Fruit fly (Drosophila melanogaster): ENCODE measurements around the gene Cpr65Ec.

Gene Cpr65Ec

DNA sequence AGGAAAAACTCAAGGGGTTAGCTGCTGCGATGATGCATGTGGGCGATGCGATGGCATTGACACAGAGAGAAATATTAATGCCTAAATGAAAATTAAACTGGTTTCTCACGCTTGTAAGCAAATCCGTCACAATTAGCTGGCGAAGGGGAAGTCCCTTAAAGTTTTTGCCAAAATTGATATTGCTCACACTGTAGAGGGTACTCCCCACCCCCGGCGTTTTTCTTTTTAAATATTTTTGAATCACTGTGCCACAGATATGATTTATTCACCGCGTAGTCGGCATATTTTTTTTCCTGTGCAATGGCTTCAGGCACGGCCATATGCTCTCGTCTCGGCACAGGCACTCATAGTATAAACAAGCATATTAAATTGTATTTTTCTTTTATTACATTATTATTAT, 5.7 kb upstream of the Cpr65Ec start:
- TF ChIP-seq CG7987 (GFP tag; optimal IDR thresholded peaks at IDR 0.05): no peak
- TF ChIP-seq CG12769 (tag; optimal IDR thresholded peaks at IDR 0.05): no peak
- TF ChIP-seq hb (GFP tag; IDR thresholded peaks at IDR 0.05; ENCODE audit: partially characterized antibody): no peak
- TF ChIP-seq ro (GFP tag; IDR thresholded peaks at IDR 0.05): no peak
- no peak for TF ChIP-seq chm (GFP tag; IDR thresholded peaks at IDR 0.05)
- no peak for TF ChIP-seq CG6791 (GFP tag; IDR thresholded peaks at IDR 0.05; ENCODE audit: partially characterized antibody)
- 0 out of 2 replicates have a peak, but pooled peaks have one; percentile 13 for TF ChIP-seq E2f1 (GFP tag; IDR thresholded peaks at IDR 0.05)
- TF ChIP-seq dysf (GFP tag; IDR thresholded peaks at IDR 0.05): peak; percentile 62; the same call in 2 of the 3 replicates
- TF ChIP-seq her (GFP tag; optimal IDR thresholded peaks at IDR 0.05): no peak
- no peak for TF ChIP-seq Dfd (GFP tag; optimal IDR thresholded peaks at IDR 0.05)
- TF ChIP-seq CG11247 (GFP tag; IDR thresholded peaks at IDR 0.05): no peak
- TF ChIP-seq Fer3 (tag; optimal IDR thresholded peaks at IDR 0.05): no peak
- no peak for TF ChIP-seq CG30431 (GFP tag; optimal IDR thresholded peaks at IDR 0.05)
- no peak for TF ChIP-seq CG15601 (tag; optimal IDR thresholded peaks at IDR 0.05)
- TF ChIP-seq CG2889 (GFP tag; IDR thresholded peaks at IDR 0.05): no peak
- TF ChIP-seq hkb (optimal IDR thresholded peaks at IDR 0.05): no peak
- TF ChIP-seq hkb (GFP tag; IDR thresholded peaks at IDR 0.05): peak; percentile 39; the same call in 1 of the 2 replicates
- no peak for TF ChIP-seq CG7839 (tag; optimal IDR thresholded peaks at IDR 0.05)
- TF ChIP-seq Mes4 (GFP tag; optimal IDR thresholded peaks at IDR 0.05): no peak
- TF ChIP-seq phol (tag; optimal IDR thresholded peaks at IDR 0.05): peak; percentile 33
- no peak for TF ChIP-seq CG10366 (GFP tag; IDR thresholded peaks at IDR 0.05)
- peak; percentile 38; the same call in 1 of the 3 replicates for TF ChIP-seq sr (GFP tag; IDR thresholded peaks at IDR 0.05)
- no peak for TF ChIP-seq CG6254 (GFP tag; optimal IDR thresholded peaks at IDR 0.05)
- no peak for TF ChIP-seq CG8359 (GFP tag; optimal IDR thresholded peaks at IDR 0.05; ENCODE audit: borderline replicate concordance)
- no peak for TF ChIP-seq CG10321 (GFP tag; IDR thresholded peaks at IDR 0.05)
- no peak for TF ChIP-seq eve (GFP tag; optimal IDR thresholded peaks at IDR 0.05)
- TF ChIP-seq dpn (GFP tag; optimal IDR thresholded peaks at IDR 0.05): no peak
- TF ChIP-seq cato (GFP tag; optimal IDR thresholded peaks at IDR 0.05; ENCODE audit: borderline replicate concordance): no peak
- no peak for TF ChIP-seq Usf (GFP tag; optimal IDR thresholded peaks at IDR 0.05)
- no peak for TF ChIP-seq CG3065 (GFP tag; optimal IDR thresholded peaks at IDR 0.05)
- no peak for TF ChIP-seq CG18619 (GFP tag; optimal IDR thresholded peaks at IDR 0.05)
- no peak for TF ChIP-seq CG15269 (tag; optimal IDR thresholded peaks at IDR 0.05)
- no peak for TF ChIP-seq CG9437 (GFP tag; optimal IDR thresholded peaks at IDR 0.05)
- TF ChIP-seq Myb (GFP tag; optimal IDR thresholded peaks at IDR 0.05): no peak
- no peak for TF ChIP-seq gsb (GFP tag; IDR thresholded peaks at IDR 0.05)
- TF ChIP-seq Eip74EF (GFP tag; optimal IDR thresholded peaks at IDR 0.05): no peak
- peak; percentile 80 for TF ChIP-seq Ets65A (GFP tag)
- peak; percentile 32; the same call in 1 of the 3 replicates for TF ChIP-seq row (GFP tag; IDR thresholded peaks at IDR 0.05)
- 0 out of 2 replicates have a peak, but pooled peaks have one; percentile 33 for TF ChIP-seq ttk (GFP tag; IDR thresholded peaks at IDR 0.05)
- no peak for TF ChIP-seq CG33557 (GFP tag; optimal IDR thresholded peaks at IDR 0.05)
- no peak for TF ChIP-seq pum (GFP tag; optimal IDR thresholded peaks at IDR 0.05)
- TF ChIP-seq CG32532 (GFP tag; IDR thresholded peaks at IDR 0.05): 0 out of 2 replicates have a peak, but pooled peaks have one; percentile 6
- peak; percentile 49 for TF ChIP-seq CG17359 (tag; optimal IDR thresholded peaks at IDR 0.05)
- peak; percentile 39 for TF ChIP-seq CG11504 (tag; optimal IDR thresholded peaks at IDR 0.05)
- TF ChIP-seq Sin3A (optimal IDR thresholded peaks at IDR 0.05): no peak
- TF ChIP-seq Elba2 (GFP tag; optimal IDR thresholded peaks at IDR 0.05): no peak
- no peak for TF ChIP-seq chn (GFP tag; optimal IDR thresholded peaks at IDR 0.05)
- TF ChIP-seq Stat92E (GFP tag; optimal IDR thresholded peaks at IDR 0.05): no peak
- no peak for TF ChIP-seq CHES-1-like (GFP tag; optimal IDR thresholded peaks at IDR 0.05)
- no peak for TF ChIP-seq CG10654 (GFP tag; optimal IDR thresholded peaks at IDR 0.05)
- TF ChIP-seq CTCF (GFP tag; optimal IDR thresholded peaks at IDR 0.05): no peak
- TF ChIP-seq Atf3 (GFP tag; optimal IDR thresholded peaks at IDR 0.05): no peak

Measured in whole organism, embryonic.